Worm (Caenorhabditis elegans) whole organism, young adult: ENCODE results near the gene Y53F4B.26.

Source experiments
- B0019.2 ChIP-seq: fragments of 200-800 bp; sonication (Bioruptor generic); conservative IDR thresholded peaks from 2 replicates; pipeline ENCODE4 v1.3.6; 2022; ENCODE audit warnings: missing genetic modification reagents, missing genetic modification characterization, missing compliant biosample characterization
- B0035.1 ChIP-seq: sonication (generic microtip); optimal IDR thresholded peaks from 2 replicates; lab custom pipeline; 2016; ENCODE audit warnings: missing genetic modification characterization, mild to moderate bottlenecking, missing compliant biosample characterization, missing genotype, missing genetic modification reagents
- D2030.7 ChIP-seq: fragments of 200-800 bp; sonication (Bioruptor generic); IDR thresholded peaks from 2 replicates; pipeline ENCODE4 v1.3.6; 2022; ENCODE audit warnings: missing genetic modification reagents, missing genetic modification characterization, missing compliant biosample characterization
- F33H1.4 ChIP-seq: fragments of 200-800 bp; sonication (Bioruptor generic); IDR thresholded peaks from 2 replicates; pipeline ENCODE4 v1.3.6; 2022; ENCODE audit warnings: missing genetic modification reagents, missing genetic modification characterization, missing compliant biosample characterization
- F55B11.4 ChIP-seq: sonication (generic microtip); optimal IDR thresholded peaks from 2 replicates; lab custom pipeline; 2016; ENCODE audit warnings: missing compliant biosample characterization, missing genetic modification characterization, borderline replicate concordance; ENCODE audit not compliant: insufficient read depth
- F57A8.1 ChIP-seq: fragments of 200-800 bp; sonication (Bioruptor generic); optimal IDR thresholded peaks from 2 replicates; lab custom pipeline; 2018; ENCODE audit warnings: mild to moderate bottlenecking, missing genetic modification characterization, moderate library complexity, missing compliant biosample characterization
- Y53G8AR.9 ChIP-seq: fragments of 200-800 bp; sonication (Bioruptor generic); conservative IDR thresholded peaks from 2 replicates; pipeline ENCODE4 v1.3.6; 2022; ENCODE audit warnings: missing genetic modification reagents, missing genetic modification characterization, missing compliant biosample characterization
- Y67H2A.10 ChIP-seq: fragments of 200-800 bp; sonication (Bioruptor generic); conservative IDR thresholded peaks from 2 replicates; pipeline ENCODE4 v1.3.6; 2022; ENCODE audit warnings: missing genetic modification reagents, missing genetic modification characterization, missing compliant biosample characterization
- Y79H2A.3 ChIP-seq: fragments of 200-800 bp; sonication (Bioruptor generic); conservative IDR thresholded peaks from 2 replicates; pipeline ENCODE4 v1.3.6; 2022; ENCODE audit warnings: missing genetic modification reagents, missing genetic modification characterization, missing compliant biosample characterization
- Y95B8A.8 ChIP-seq: fragments of 200-800 bp; sonication (Bioruptor generic); IDR thresholded peaks from 2 replicates; pipeline ENCODE4 v1.3.6; 2022; ENCODE audit warnings: missing genetic modification reagents, missing genetic modification characterization, missing compliant biosample characterization
- akir-1 ChIP-seq: fragments of 200-800 bp; sonication (Bioruptor generic); optimal IDR thresholded peaks from 2 replicates; lab custom pipeline; 2018; ENCODE audit warnings: mild to moderate bottlenecking, missing genetic modification characterization, moderate library complexity, missing compliant biosample characterization
- atf-7 ChIP-seq: sonication (generic microtip); optimal IDR thresholded peaks from 2 replicates; lab custom pipeline; 2017; ENCODE audit warnings: mild to moderate bottlenecking, missing genetic modification characterization, missing compliant biosample characterization
- attf-6 ChIP-seq: fragments of 200-800 bp; sonication (Bioruptor generic); IDR thresholded peaks from 2 replicates; pipeline ENCODE4 v1.3.6; 2022; ENCODE audit warnings: missing genetic modification reagents, missing genetic modification characterization, missing compliant biosample characterization
- ccch-3 ChIP-seq: fragments of 200-800 bp; sonication (Bioruptor generic); optimal IDR thresholded peaks from 2 replicates; lab custom pipeline; 2018; ENCODE audit warnings: mild to moderate bottlenecking, missing genetic modification characterization, missing compliant biosample characterization
- cebp-2 ChIP-seq: fragments of 200-800 bp; sonication (Bioruptor generic); IDR thresholded peaks from 2 replicates; pipeline ENCODE4 v1.3.6; 2022; ENCODE audit warnings: missing genetic modification characterization, missing compliant biosample characterization
- ceh-58 ChIP-seq: fragments of 200-800 bp; sonication (Bioruptor generic); IDR thresholded peaks from 2 replicates; pipeline ENCODE4 v1.3.6; 2022; ENCODE audit warnings: missing genetic modification characterization, missing compliant biosample characterization
- ceh-91 ChIP-seq: fragments of 200-800 bp; sonication (Bioruptor generic); IDR thresholded peaks from 2 replicates; pipeline ENCODE4 v1.3.6; 2022; ENCODE audit warnings: missing genetic modification reagents, missing genetic modification characterization, missing compliant biosample characterization
- chd-7 ChIP-seq: sonication (generic microtip); optimal IDR thresholded peaks from 2 replicates; lab custom pipeline; 2016; ENCODE audit warnings: mild to moderate bottlenecking, missing genetic modification characterization, moderate library complexity, missing compliant biosample characterization
- die-1 ChIP-seq: sonication (generic microtip); optimal IDR thresholded peaks from 2 replicates; lab custom pipeline; 2016; ENCODE audit warnings: missing genotype, mild to moderate bottlenecking, missing genetic modification characterization, missing compliant biosample characterization
- dox-1 ChIP-seq: fragments of 200-800 bp; sonication (Bioruptor generic); IDR thresholded peaks from 2 replicates; pipeline ENCODE4 v1.3.6; 2022; ENCODE audit warnings: missing genetic modification reagents, missing genetic modification characterization, missing compliant biosample characterization
- dpff-1 ChIP-seq: sonication (generic microtip); optimal IDR thresholded peaks from 2 replicates; lab custom pipeline; 2017; ENCODE audit warnings: mild to moderate bottlenecking, missing genetic modification characterization, missing compliant biosample characterization
- egl-18 ChIP-seq: fragments of 200-800 bp; sonication (Bioruptor generic); IDR thresholded peaks from 2 replicates; pipeline ENCODE4 v1.3.6; 2022; ENCODE audit warnings: missing genetic modification reagents, missing genetic modification characterization, missing compliant biosample characterization
- fkh-3 ChIP-seq: sonication (generic microtip); optimal IDR thresholded peaks from 2 replicates; lab custom pipeline; 2016; ENCODE audit warnings: mild to moderate bottlenecking, missing genetic modification characterization, missing compliant biosample characterization
- him-1 ChIP-seq: sonication (generic microtip); optimal IDR thresholded peaks from 2 replicates; lab custom pipeline; 2016; ENCODE audit warnings: missing genotype, missing genetic modification reagents, missing genetic modification characterization, missing compliant biosample characterization
- hmg-1.2 ChIP-seq: fragments of 200-800 bp; sonication (Bioruptor generic); IDR thresholded peaks from 2 replicates; pipeline ENCODE4 v1.3.6; 2022; ENCODE audit warnings: missing genetic modification reagents, missing genetic modification characterization, missing compliant biosample characterization
- hsf-1 ChIP-seq: fragments of 200-800 bp; sonication (Bioruptor generic); IDR thresholded peaks from 2 replicates; pipeline ENCODE4 v1.3.6; 2022; ENCODE audit warnings: missing genetic modification reagents, missing genetic modification characterization, missing compliant biosample characterization
- lin-54 ChIP-seq: fragments of 200-800 bp; sonication (Bioruptor generic); optimal IDR thresholded peaks from 2 replicates; lab custom pipeline; 2018; ENCODE audit warnings: mild to moderate bottlenecking, missing genetic modification characterization, missing compliant biosample characterization
- lsy-27 ChIP-seq: sonication (generic microtip); optimal IDR thresholded peaks from 2 replicates; lab custom pipeline; 2017; ENCODE audit warnings: missing genetic modification characterization, mild to moderate bottlenecking, missing compliant biosample characterization, antibody characterized with exemption, missing genotype, borderline replicate concordance; ENCODE audit not compliant: insufficient read depth
- madf-10 ChIP-seq: sonication (generic microtip); optimal IDR thresholded peaks from 2 replicates; lab custom pipeline; 2016; ENCODE audit warnings: mild to moderate bottlenecking, missing genetic modification characterization, missing compliant biosample characterization
- madf-8 ChIP-seq: fragments of 200-800 bp; sonication (Bioruptor generic); conservative IDR thresholded peaks from 2 replicates; pipeline ENCODE4 v1.3.6; 2022; ENCODE audit warnings: missing genetic modification reagents, missing genetic modification characterization, missing compliant biosample characterization
- mel-28 ChIP-seq: sonication (generic microtip); optimal IDR thresholded peaks from 2 replicates; lab custom pipeline; 2016; ENCODE audit warnings: borderline replicate concordance, mild to moderate bottlenecking, missing genetic modification characterization, missing compliant biosample characterization
- nfya-1 ChIP-seq: sonication (generic microtip); optimal IDR thresholded peaks from 2 replicates; lab custom pipeline; 2017; ENCODE audit warnings: antibody characterized with exemption, missing compliant biosample characterization, missing genetic modification characterization, borderline replicate concordance; ENCODE audit not compliant: insufficient read depth
- nfya-2 ChIP-seq: fragments of 200-800 bp; sonication (Bioruptor generic); IDR thresholded peaks from 2 replicates; pipeline ENCODE4 v1.3.6; 2022; ENCODE audit warnings: missing genetic modification reagents, missing genetic modification characterization, missing compliant biosample characterization
- nhr-179 ChIP-seq: sonication (generic microtip); optimal IDR thresholded peaks from 2 replicates; lab custom pipeline; 2016; ENCODE audit warnings: mild to moderate bottlenecking, missing genetic modification characterization, missing compliant biosample characterization
- nhr-80 ChIP-seq: sonication (generic microtip); optimal IDR thresholded peaks from 2 replicates; lab custom pipeline; 2016; ENCODE audit warnings: missing genetic modification characterization, missing compliant biosample characterization
- repo-1 ChIP-seq: sonication (generic microtip); optimal IDR thresholded peaks from 2 replicates; lab custom pipeline; 2017; ENCODE audit warnings: mild to moderate bottlenecking, missing genetic modification characterization, missing compliant biosample characterization
- sea-2 ChIP-seq: fragments of 200-800 bp; sonication (Bioruptor generic); IDR thresholded peaks from 2 replicates; pipeline ENCODE4 v1.3.6; 2022; ENCODE audit warnings: missing genetic modification characterization, missing compliant biosample characterization
- snpc-1.3 ChIP-seq: sonication (generic microtip); optimal IDR thresholded peaks from 2 replicates; lab custom pipeline; 2017; ENCODE audit warnings: missing genetic modification characterization, mild to moderate bottlenecking, missing compliant biosample characterization, antibody characterized with exemption, moderate library complexity, missing genotype, missing genetic modification reagents; ENCODE audit not compliant: insufficient read depth
- snpc-4 ChIP-seq, 5 experiments: fragments of 150-350 bp in 1 of 5; sonication (generic microtip) in 4 of 5; optimal IDR thresholded peaks; 2 replicates each; lab custom pipeline; 2014 to 2018; ENCODE audit warnings: missing genetic modification characterization in 5 of 5, missing biosample characterization in 3 of 5, antibody characterized with exemption in 2 of 5, mild to moderate bottlenecking in 2 of 5, missing compliant biosample characterization in 2 of 5, missing genotype in 2 of 5, moderate library complexity in 2 of 5, missing genetic modification reagents in 1 of 5
- tbp1 ChIP-seq: fragments of 200-800 bp; sonication (Bioruptor generic); optimal IDR thresholded peaks from 2 replicates; lab custom pipeline; 2018; ENCODE audit warnings: mild to moderate bottlenecking, missing genetic modification characterization, missing compliant biosample characterization
- tbx-9 ChIP-seq: sonication (generic microtip); optimal IDR thresholded peaks from 2 replicates; lab custom pipeline; 2016; ENCODE audit warnings: borderline replicate concordance, missing genetic modification characterization, inconsistent platforms, missing compliant biosample characterization
- xnd-1 ChIP-seq: sonication (generic microtip); optimal IDR thresholded peaks from 2 replicates; lab custom pipeline; 2016; ENCODE audit warnings: missing genotype, missing genetic modification reagents, missing genetic modification characterization, missing compliant biosample characterization
- ztf-22 ChIP-seq: fragments of 200-800 bp; sonication (Bioruptor generic); optimal IDR thresholded peaks from 2 replicates; lab custom pipeline; 2018; ENCODE audit warnings: mild to moderate bottlenecking, missing genetic modification characterization, moderate library complexity, missing compliant biosample characterization
- ztf-26 ChIP-seq: sonication (generic microtip); optimal IDR thresholded peaks from 2 replicates; lab custom pipeline; 2017; ENCODE audit warnings: missing genetic modification characterization, missing compliant biosample characterization
- ztf-6 ChIP-seq: fragments of 200-800 bp; sonication (Bioruptor generic); IDR thresholded peaks from 2 replicates; pipeline ENCODE4 v1.3.6; 2022; ENCODE audit warnings: missing genetic modification reagents, missing genetic modification characterization, missing compliant biosample characterization

Gene Y53F4B.26

ce11 chrII:15165681-15166235 is 25.0 kb upstream of the Y53F4B.26 start, which contains the start of gene gst-27 (continued):
- TF ChIP-seq Y79H2A.3 (GFP tag; lab: Robert Waterston, UW): peak; percentile 80; the same call in 1 of the 2 replicates
- TF ChIP-seq dox-1: peak; percentile 95
- TF ChIP-seq sea-2 (GFP tag; lab: Robert Waterston, UW): no peak; the same call in 1 of the 2 replicates
- TF ChIP-seq D2030.7 (GFP tag; lab: Robert Waterston, UW): peak; percentile 98
- TF ChIP-seq attf-6 (GFP tag; lab: Robert Waterston, UW): peak; percentile 61
- peak; percentile 91 for TF ChIP-seq ztf-26
- peak; percentile 79 for TF ChIP-seq mel-28
- TF ChIP-seq Y95B8A.8 (GFP tag; lab: Robert Waterston, UW): no peak
- peak; percentile 71 for TF ChIP-seq hmg-1.2 (GFP tag; lab: Robert Waterston, UW)
- TF ChIP-seq nfya-1: no peak
- TF ChIP-seq ztf-6 (GFP tag; lab: Robert Waterston, UW): peak; percentile 54; the same call in 1 of the 2 replicates
- TF ChIP-seq tbp1: peak; percentile 97
- TF ChIP-seq madf-8 (GFP tag; lab: Robert Waterston, UW): peak; percentile 46
- TF ChIP-seq egl-18 (GFP tag; lab: Robert Waterston, UW): no peak
- peak; percentile 76 for TF ChIP-seq repo-1 (tag; lab: Kevin White, UChicago)
- peak; percentile 61 for TF ChIP-seq B0035.1
- TF ChIP-seq die-1 (tag; lab: Kevin White, UChicago): peak; percentile 95
- TF ChIP-seq lsy-27 (tag; lab: Kevin White, UChicago): peak; percentile 41
- 0 out of 2 replicates have a peak, but pooled peaks have one; percentile 35 for TF ChIP-seq F33H1.4
- TF ChIP-seq fkh-3 (tag; lab: Kevin White, UChicago): peak; percentile 77
- TF ChIP-seq cebp-2 (GFP tag; lab: Robert Waterston, UW): peak; percentile 86
- TF ChIP-seq F57A8.1 (GFP tag; lab: Kevin White, UChicago): no peak
- no peak for TF ChIP-seq nfya-2 (GFP tag; lab: Robert Waterston, UW)
- TF ChIP-seq atf-7 (tag; lab: Kevin White, UChicago): peak; percentile 78
- peak; percentile 85 for TF ChIP-seq ztf-22 (GFP tag; lab: Kevin White, UChicago)
- TF ChIP-seq F55B11.4 (tag; lab: Kevin White, UChicago): no peak
- TF ChIP-seq akir-1 (GFP tag; lab: Kevin White, UChicago): peak; percentile 23
- 0 out of 2 replicates have a peak, but pooled peaks have one; percentile 28 for TF ChIP-seq B0019.2 (GFP tag; lab: Robert Waterston, UW)
- peak; percentile 55 for TF ChIP-seq ccch-3
- TF ChIP-seq dpff-1 (tag; lab: Kevin White, UChicago): peak; percentile 82
- no peak for TF ChIP-seq ceh-58 (GFP tag; lab: Robert Waterston, UW)
- TF ChIP-seq hsf-1 (GFP tag; lab: Robert Waterston, UW): peak; percentile 72

ce11 chrII:15164453-15164852 is 23.7 kb upstream of the Y53F4B.26 start, which contains the start of gene gst-26:
gst-26 (minus strand) TSS chrII:15164553.
- no peak for TF ChIP-seq akir-1 (GFP tag; lab: Kevin White, UChicago)
- TF ChIP-seq ztf-26: no peak
- TF ChIP-seq Y67H2A.10 (GFP tag; lab: Robert Waterston, UW): no peak
- TF ChIP-seq him-1 (tag; lab: Kevin White, UChicago): no peak
- peak; percentile 39 for TF ChIP-seq nhr-80
- TF ChIP-seq nhr-179 (tag; lab: Kevin White, UChicago): no peak

- TF ChIP-seq snpc-4 (GFP tag; optimal IDR thresholded peaks at IDR 0.05; lab: Kevin White, UChicago) (no peak), snpc-4 (tag; optimal IDR thresholded peaks at IDR 0.05; lab: Kevin White, UChicago) (no peak), atf-7 (tag; lab: Kevin White, UChicago) (no peak), lin-54 (GFP tag; lab: Kevin White, UChicago) (no peak), ceh-91 (no peak), madf-8 (GFP tag; lab: Robert Waterston, UW) (no peak), chd-7 (tag; lab: Kevin White, UChicago) (no peak), xnd-1 (tag; lab: Kevin White, UChicago) (no peak), tbx-9 (tag; lab: Kevin White, UChicago) (no peak), madf-10 (tag; lab: Kevin White, UChicago) (no peak), Y53G8AR.9 (no peak), snpc-1.3 (no peak)
These were observed 17.6 kb upstream of the Y53F4B.26 start for ce11 chrII:15158364-15158763.
